Worm (Caenorhabditis elegans) whole organism, L2 larva: ENCODE results near the gene F41E6.7.

ENCODE experiments used
- dmd-4 ChIP-seq: sonication (generic microtip); optimal IDR thresholded peaks from 2 replicates; lab custom pipeline; 2017; ENCODE audit warnings: missing biosample characterization, missing genetic modification characterization
- nhr-237 ChIP-seq: fragments of 150-350 bp; optimal IDR thresholded peaks from 2 replicates; lab custom pipeline; 2014; ENCODE audit warnings: missing biosample characterization, missing genetic modification characterization
- unc-62 ChIP-seq: fragments of 150-350 bp; optimal IDR thresholded peaks from 2 replicates; lab custom pipeline; 2014; ENCODE audit warnings: missing biosample characterization, missing genetic modification reagents, missing genetic modification characterization

DNA sequence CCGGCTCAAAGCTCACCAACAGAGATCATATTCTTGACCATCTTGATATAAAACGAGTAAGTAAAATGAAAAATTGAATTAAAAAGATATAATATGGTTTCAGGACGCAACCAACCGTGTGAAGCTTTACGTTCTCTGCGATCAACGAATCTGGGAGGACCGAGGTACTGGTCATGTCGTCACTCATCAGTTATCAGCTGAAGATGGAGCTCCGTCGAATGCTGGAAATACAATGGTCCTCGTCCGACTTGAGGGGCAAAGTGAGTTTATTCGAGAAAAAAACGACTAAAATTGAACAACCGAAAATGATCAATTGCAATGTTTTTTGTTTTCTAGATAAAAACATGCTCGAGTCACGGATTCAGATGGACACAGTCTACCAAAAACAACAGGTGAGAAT lies 9.4 kb upstream of the F41E6.7 start:
- no peak for TF ChIP-seq unc-62 (GFP tag; lab: Kevin White, UChicago)
- TF ChIP-seq dmd-4 (tag; lab: Kevin White, UChicago) = no peak
- no peak for TF ChIP-seq nhr-237 (tag; lab: Kevin White, UChicago)
